Fruit fly (Drosophila melanogaster) whole organism, prepupa: ENCODE measurements around the gene CG14712.

Experiments used
- CG10631 ChIP-seq: fragments of 200-800 bp; sonication (Bioruptor generic); optimal IDR thresholded peaks from 2 replicates; lab custom pipeline; 2016; ENCODE audit warnings: missing biosample characterization, missing genetic modification characterization
- CG10669 ChIP-seq: fragments of 200-800 bp; sonication (Bioruptor generic); optimal IDR thresholded peaks from 3 replicates; lab custom pipeline; 2018; ENCODE audit warnings: missing biosample characterization, mild to moderate bottlenecking, missing genetic modification characterization, moderate library complexity
- CG11294 ChIP-seq: fragments of 200-800 bp; sonication (Bioruptor generic); IDR thresholded peaks from 2 replicates; pipeline ENCODE4 v1.3.6; 2022; ENCODE audit warnings: missing biosample characterization, missing genetic modification characterization
- CG11902 ChIP-seq: fragments of 200-800 bp; sonication (Bioruptor generic); optimal IDR thresholded peaks from 3 replicates; lab custom pipeline; 2016; ENCODE audit warnings: missing biosample characterization, missing genetic modification characterization
- CG1621 ChIP-seq: fragments of 200-800 bp; sonication (Bioruptor generic); optimal IDR thresholded peaks from 3 replicates; lab custom pipeline; 2018; ENCODE audit warnings: missing biosample characterization, mild to moderate bottlenecking, missing genetic modification characterization
- CG16779 ChIP-seq: fragments of 200-800 bp; sonication (Bioruptor generic); optimal IDR thresholded peaks from 3 replicates; lab custom pipeline; 2017; ENCODE audit warnings: missing biosample characterization, mild to moderate bottlenecking, missing genetic modification characterization
- CG3032 ChIP-seq: fragments of 200-800 bp; optimal IDR thresholded peaks from 2 replicates; lab custom pipeline; 2019; ENCODE audit warnings: missing biosample characterization, mild to moderate bottlenecking, missing genetic modification characterization, moderate library complexity
- CG31627 ChIP-seq: fragments of 200-800 bp; sonication (Bioruptor generic); optimal IDR thresholded peaks from 3 replicates; lab custom pipeline; 2016; ENCODE audit warnings: missing biosample characterization, missing genetic modification characterization
- CG32006 ChIP-seq: fragments of 200-800 bp; sonication (Bioruptor generic); optimal IDR thresholded peaks from 3 replicates; lab custom pipeline; 2017; ENCODE audit warnings: missing biosample characterization, mild to moderate bottlenecking, missing genetic modification characterization
- CG34406 ChIP-seq: fragments of 200-800 bp; sonication (Bioruptor generic); optimal IDR thresholded peaks from 3 replicates; lab custom pipeline; 2016; ENCODE audit warnings: missing biosample characterization, missing genetic modification characterization
- CG3919 ChIP-seq: fragments of 200-800 bp; sonication (Bioruptor generic); optimal IDR thresholded peaks from 3 replicates; lab custom pipeline; 2016; ENCODE audit warnings: missing biosample characterization, missing genetic modification characterization
- CG4318 ChIP-seq: fragments of 200-800 bp; sonication (Bioruptor generic); optimal IDR thresholded peaks from 3 replicates; lab custom pipeline; 2017; ENCODE audit warnings: missing biosample characterization, mild to moderate bottlenecking, missing genetic modification characterization
- CG6163 ChIP-seq: fragments of 200-800 bp; sonication (Bioruptor generic); IDR thresholded peaks from 3 replicates; pipeline ENCODE4 v1.3.6; 2022; ENCODE audit warnings: missing biosample characterization, missing genetic modification characterization
- CG6276 ChIP-seq: fragments of 200-800 bp; sonication (Bioruptor generic); optimal IDR thresholded peaks from 2 replicates; lab custom pipeline; 2017; ENCODE audit warnings: missing biosample characterization, mild to moderate bottlenecking, missing genetic modification characterization
- CG6792 ChIP-seq: fragments of 200-800 bp; sonication (Bioruptor generic); optimal IDR thresholded peaks from 3 replicates; lab custom pipeline; 2016; ENCODE audit warnings: missing biosample characterization, missing genetic modification characterization
- CG7368 ChIP-seq: fragments of 200-800 bp; sonication (Bioruptor generic); optimal IDR thresholded peaks from 3 replicates; lab custom pipeline; 2016; ENCODE audit warnings: missing biosample characterization, missing genetic modification characterization
- CG8119 ChIP-seq: fragments of 200-800 bp; sonication (Bioruptor generic); IDR thresholded peaks from 3 replicates; pipeline ENCODE4 v1.3.6; 2022; ENCODE audit warnings: missing biosample characterization, missing genetic modification characterization
- CG8319 ChIP-seq: fragments of 200-800 bp; sonication (Bioruptor generic); optimal IDR thresholded peaks from 3 replicates; lab custom pipeline; 2016; ENCODE audit warnings: missing biosample characterization, missing genetic modification characterization
- CG9139 ChIP-seq: fragments of 200-800 bp; sonication (Bioruptor generic); optimal IDR thresholded peaks from 3 replicates; lab custom pipeline; 2017; ENCODE audit warnings: missing biosample characterization, mild to moderate bottlenecking, missing genetic modification characterization
- Eip75B ChIP-seq: fragments of 200-800 bp; sonication (Bioruptor generic); optimal IDR thresholded peaks from 3 replicates; lab custom pipeline; 2016; ENCODE audit warnings: missing biosample characterization, missing genetic modification characterization
- Eip78C ChIP-seq: fragments of 200-800 bp; sonication (Bioruptor generic); peaks from one replicate; lab custom pipeline; 2016; ENCODE audit warnings: missing biosample characterization, missing genetic modification characterization
- Eip93F ChIP-seq: fragments of 200-800 bp; sonication (Bioruptor generic); optimal IDR thresholded peaks from 2 replicates; lab custom pipeline; 2016; ENCODE audit warnings: missing biosample characterization, mild to moderate bottlenecking, missing genetic modification characterization
- Ets21C ChIP-seq: fragments of 200-800 bp; sonication (Bioruptor generic); optimal IDR thresholded peaks from 3 replicates; lab custom pipeline; 2016; ENCODE audit warnings: missing biosample characterization, missing genetic modification characterization
- Ets96B ChIP-seq: fragments of 200-800 bp; optimal IDR thresholded peaks from 2 replicates; lab custom pipeline; 2019; ENCODE audit warnings: missing biosample characterization, mild to moderate bottlenecking, missing genetic modification characterization, moderate library complexity
- Gug ChIP-seq: fragments of 200-800 bp; sonication (Bioruptor generic); IDR thresholded peaks from 2 replicates; pipeline ENCODE4 v1.3.6; 2022; ENCODE audit warnings: missing biosample characterization, missing genetic modification characterization
- Hr38 ChIP-seq: sonication (Bioruptor generic); optimal IDR thresholded peaks from 2 replicates; lab custom pipeline; 2016; ENCODE audit warnings: missing biosample characterization, missing genetic modification characterization
- Hr39 ChIP-seq: fragments of 200-800 bp; sonication (Bioruptor generic); optimal IDR thresholded peaks from 2 replicates; lab custom pipeline; 2016; ENCODE audit warnings: missing biosample characterization, missing genetic modification characterization
- Hr4 ChIP-seq: fragments of 200-800 bp; sonication (Bioruptor generic); optimal IDR thresholded peaks from 3 replicates; lab custom pipeline; 2016; ENCODE audit warnings: missing biosample characterization, missing genetic modification characterization
- Lpt ChIP-seq: fragments of 200-800 bp; sonication (Bioruptor generic); optimal IDR thresholded peaks from 3 replicates; lab custom pipeline; 2016; ENCODE audit warnings: missing biosample characterization, missing genetic modification characterization
- OdsH ChIP-seq: fragments of 200-800 bp; sonication (Bioruptor generic); optimal IDR thresholded peaks from 3 replicates; lab custom pipeline; 2016; ENCODE audit warnings: missing biosample characterization, missing genetic modification characterization
- Smox ChIP-seq: fragments of 200-800 bp; sonication (Bioruptor generic); optimal IDR thresholded peaks from 3 replicates; lab custom pipeline; 2016; ENCODE audit warnings: missing biosample characterization, missing genetic modification characterization
- Sox15 ChIP-seq: fragments of 200-800 bp; sonication (Bioruptor generic); optimal IDR thresholded peaks from 3 replicates; lab custom pipeline; 2016; ENCODE audit warnings: missing biosample characterization, missing genetic modification characterization
- achi ChIP-seq: fragments of 200-800 bp; sonication (Bioruptor generic); optimal IDR thresholded peaks from 3 replicates; lab custom pipeline; 2016; ENCODE audit warnings: missing biosample characterization, missing genetic modification characterization
- cyc ChIP-seq: fragments of 200-800 bp; sonication (Bioruptor generic); optimal IDR thresholded peaks from 3 replicates; lab custom pipeline; 2016; ENCODE audit warnings: missing biosample characterization, missing genetic modification characterization
- dac ChIP-seq: fragments of 200-800 bp; sonication (Bioruptor generic); optimal IDR thresholded peaks from 2 replicates; lab custom pipeline; 2017; ENCODE audit warnings: missing biosample characterization, mild to moderate bottlenecking, missing genetic modification characterization
- dsx ChIP-seq: fragments of 200-800 bp; optimal IDR thresholded peaks from 3 replicates; lab custom pipeline; 2019; ENCODE audit warnings: missing biosample characterization, mild to moderate bottlenecking, missing genetic modification characterization, moderate library complexity; ENCODE audit not compliant: poor library complexity, severe bottlenecking
- eg ChIP-seq: fragments of 200-800 bp; sonication (Bioruptor generic); IDR thresholded peaks from 3 replicates; pipeline ENCODE4 v1.3.6; 2022; ENCODE audit warnings: missing biosample characterization, missing genetic modification characterization
- esn ChIP-seq: fragments of 200-800 bp; sonication (Bioruptor generic); optimal IDR thresholded peaks from 2 replicates; lab custom pipeline; 2016; ENCODE audit warnings: missing biosample characterization, mild to moderate bottlenecking, missing genetic modification characterization, moderate library complexity
- fd59A ChIP-seq: fragments of 200-800 bp; sonication (Bioruptor generic); optimal IDR thresholded peaks from 2 replicates; lab custom pipeline; 2017; ENCODE audit warnings: missing biosample characterization, mild to moderate bottlenecking, missing genetic modification characterization, missing genetic modification reagents
- fd85E ChIP-seq: fragments of 200-800 bp; sonication (Bioruptor generic); optimal IDR thresholded peaks from 3 replicates; lab custom pipeline; 2016; ENCODE audit warnings: missing biosample characterization, missing genetic modification characterization
- fkh ChIP-seq: fragments of 200-800 bp; sonication (Bioruptor generic); optimal IDR thresholded peaks from 3 replicates; lab custom pipeline; 2017; ENCODE audit warnings: missing biosample characterization, mild to moderate bottlenecking, missing genetic modification characterization, moderate library complexity
- lz ChIP-seq: fragments of 200-800 bp; sonication (Bioruptor generic); optimal IDR thresholded peaks from 3 replicates; lab custom pipeline; 2016; ENCODE audit warnings: missing biosample characterization, missing genetic modification characterization
- net ChIP-seq: fragments of 200-800 bp; sonication (Bioruptor generic); optimal IDR thresholded peaks from 3 replicates; lab custom pipeline; 2016; ENCODE audit warnings: missing biosample characterization, missing genetic modification characterization
- pdm3 ChIP-seq: fragments of 200-800 bp; sonication (Bioruptor generic); optimal IDR thresholded peaks from 3 replicates; lab custom pipeline; 2016; ENCODE audit warnings: missing biosample characterization, missing genetic modification characterization
- salr ChIP-seq, 2 experiments: fragments of 200-800 bp; sonication (Bioruptor generic); optimal IDR thresholded peaks; 3 replicates each; lab custom pipeline; 2016 to 2018; ENCODE audit warnings: missing biosample characterization in 2 of 2, missing genetic modification characterization in 2 of 2, mild to moderate bottlenecking in 1 of 2
- spab ChIP-seq: fragments of 200-800 bp; sonication (Bioruptor generic); optimal IDR thresholded peaks from 2 replicates; lab custom pipeline; 2017; ENCODE audit warnings: missing biosample characterization, mild to moderate bottlenecking, missing genetic modification characterization, missing genetic modification reagents
- svp ChIP-seq: fragments of 200-800 bp; sonication (Bioruptor generic); peaks from one replicate; lab custom pipeline; 2016; ENCODE audit warnings: missing biosample characterization, missing genetic modification characterization
- topi ChIP-seq: fragments of 200-800 bp; sonication (Bioruptor generic); optimal IDR thresholded peaks from 3 replicates; lab custom pipeline; 2016; ENCODE audit warnings: missing biosample characterization, missing genetic modification characterization

The CG14712 gene

DNA sequence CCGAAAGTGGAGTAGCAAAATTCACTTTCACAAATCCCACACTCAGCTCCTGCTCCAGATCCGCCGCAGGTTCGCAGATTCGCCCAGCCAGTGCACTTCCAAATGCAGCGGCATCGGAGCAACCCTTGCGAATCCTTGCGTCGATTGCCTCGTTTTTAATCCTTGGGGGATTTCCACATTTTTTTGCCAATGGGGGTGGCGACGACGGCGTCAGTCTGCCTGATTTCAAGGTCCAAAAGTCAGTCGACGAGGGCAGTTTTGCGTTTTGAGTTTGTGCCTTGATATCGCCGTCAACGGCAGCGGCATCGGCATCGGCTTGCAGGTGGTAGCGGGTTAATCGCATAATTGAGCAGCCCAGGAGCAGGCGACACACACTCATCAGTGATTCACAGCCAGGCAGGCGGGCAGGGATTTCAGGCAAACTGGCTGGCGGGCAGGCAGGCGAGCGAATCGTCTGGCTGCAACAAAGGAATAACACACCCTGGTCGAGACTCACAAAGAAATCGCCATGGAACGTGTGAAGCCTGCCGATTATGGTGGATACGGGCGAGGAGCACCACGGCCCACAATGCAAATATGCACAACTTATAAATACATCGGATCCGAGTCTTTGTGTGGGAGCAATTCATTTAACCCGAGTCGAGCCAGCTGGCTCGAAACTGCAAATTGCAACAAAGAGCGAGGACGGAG, 13.0 kb upstream of the CG14712 start (continued):
- TF ChIP-seq CG16779 (tag; lab: Kevin White, UChicago) (no peak), CG6163 (no peak), fd59A (no peak), Eip93F (GFP tag; lab: Kevin White, UChicago) (no peak), CG8319 (no peak), dsx (GFP tag; lab: Kevin White, UChicago) (peak; percentile 29), Sox15 (GFP tag; lab: Kevin White, UChicago) (no peak), CG8119 (GFP tag; lab: Robert Waterston, UW) (no peak), CG1621 (tag; lab: Kevin White, UChicago) (peak; percentile 43), net (GFP tag; lab: Kevin White, UChicago) (no peak), spab (GFP tag; lab: Kevin White, UChicago) (no peak), CG11902 (GFP tag; lab: Kevin White, UChicago) (no peak)

- peak; percentile 46 for TF ChIP-seq Ets96B (tag; lab: Kevin White, UChicago)
- no peak for TF ChIP-seq CG34406 (GFP tag; lab: Kevin White, UChicago)
- TF ChIP-seq CG4318 (GFP tag; lab: Kevin White, UChicago): peak; percentile 35
- TF ChIP-seq achi (GFP tag; lab: Kevin White, UChicago): peak; percentile 26
- peak; percentile 67 for TF ChIP-seq CG6276 (GFP tag; lab: Kevin White, UChicago)
- no peak for TF ChIP-seq Gug (GFP tag; lab: Robert Waterston, UW)
- peak; percentile 43 for TF ChIP-seq CG3032 (tag; lab: Kevin White, UChicago)
- TF ChIP-seq CG8319: no peak
- TF ChIP-seq Ets21C: no peak
- TF ChIP-seq CG6792 (GFP tag; lab: Kevin White, UChicago): no peak
- no peak for TF ChIP-seq Eip75B (GFP tag; lab: Kevin White, UChicago)
- TF ChIP-seq svp (GFP tag; lab: Kevin White, UChicago): no peak
- peak; percentile 33 for TF ChIP-seq CG10669 (GFP tag; lab: Kevin White, UChicago)
- TF ChIP-seq lz (GFP tag; lab: Kevin White, UChicago): peak; percentile 11
- TF ChIP-seq Lpt (GFP tag; lab: Kevin White, UChicago): no peak
- TF ChIP-seq Eip93F (GFP tag; lab: Kevin White, UChicago): no peak
- peak; percentile 63 for TF ChIP-seq CG8119 (GFP tag; lab: Robert Waterston, UW)
- TF ChIP-seq Sox15 (GFP tag; lab: Kevin White, UChicago): no peak
- no peak for TF ChIP-seq fd85E (GFP tag; lab: Kevin White, UChicago)
- peak; percentile 4 for TF ChIP-seq Smox (GFP tag; lab: Kevin White, UChicago)
- TF ChIP-seq Hr4 (GFP tag; lab: Kevin White, UChicago): peak; percentile 52
- TF ChIP-seq CG7368 (GFP tag; lab: Kevin White, UChicago): no peak
- no peak for TF ChIP-seq eg (GFP tag; lab: Robert Waterston, UW)
- peak; percentile 21 for TF ChIP-seq CG10631 (GFP tag; lab: Kevin White, UChicago)
- TF ChIP-seq net (GFP tag; lab: Kevin White, UChicago): peak; percentile 53
- peak; percentile 71 for TF ChIP-seq CG32006
- TF ChIP-seq Eip78C: peak; percentile 84
- TF ChIP-seq OdsH (GFP tag; lab: Kevin White, UChicago): peak; percentile 31
- no peak for TF ChIP-seq CG1621 (tag; lab: Kevin White, UChicago)
- TF ChIP-seq CG11902 (GFP tag; lab: Kevin White, UChicago): no peak
- no peak for TF ChIP-seq Hr38 (GFP tag; lab: Kevin White, UChicago)
- peak; percentile 0 for TF ChIP-seq CG16779 (tag; lab: Kevin White, UChicago)
- TF ChIP-seq CG3919 (GFP tag; lab: Kevin White, UChicago): peak; percentile 14
- TF ChIP-seq Hr39 (GFP tag; lab: Kevin White, UChicago): peak; percentile 17
- TF ChIP-seq cyc: no peak
- TF ChIP-seq CG6163: no peak
- TF ChIP-seq topi (GFP tag; lab: Kevin White, UChicago): peak; percentile 4
- TF ChIP-seq CG31627 (GFP tag; lab: Kevin White, UChicago): no peak
- peak in 1 of 2 experiments; percentile 64 for TF ChIP-seq salr (GFP tag; optimal IDR thresholded peaks at IDR 0.05; lab: Kevin White, UChicago)
- TF ChIP-seq CG11294 (GFP tag; lab: Robert Waterston, UW): no peak
- TF ChIP-seq CG9139 (GFP tag; lab: Kevin White, UChicago): no peak
- peak; percentile 15 for TF ChIP-seq spab (GFP tag; lab: Kevin White, UChicago)
- no peak for TF ChIP-seq dac (GFP tag; lab: Kevin White, UChicago)
- peak; percentile 9 for TF ChIP-seq pdm3 (GFP tag; lab: Kevin White, UChicago)
- TF ChIP-seq dsx (GFP tag; lab: Kevin White, UChicago): no peak
- TF ChIP-seq esn: no peak
- TF ChIP-seq fkh (GFP tag; lab: Kevin White, UChicago): no peak
Measured at dm6 chr3R:11616219-11616618, 12.3 kb upstream of the CG14712 start.
